Fruit fly (Drosophila melanogaster) whole organism, wandering third instar larva: ENCODE results near the gene Acp29AB.

Experiments used
- Mio ChIP-seq: sonication (Bioruptor generic); optimal IDR thresholded peaks from 2 replicates; lab custom pipeline; 2016; ENCODE audit warnings: missing biosample characterization, missing genetic modification characterization
- Rel ChIP-seq, 2 experiments: fragments of 200-800 bp; sonication (Bioruptor generic) in 1 of 2; optimal IDR thresholded peaks; 2 replicates in 1 of 2; 3 replicates in 1 of 2; lab custom pipeline; 2016 to 2019; ENCODE audit warnings: mild to moderate bottlenecking in 2 of 2, missing biosample characterization in 2 of 2, missing genetic modification characterization in 2 of 2, moderate library complexity in 1 of 2
- brk ChIP-seq: fragments of 200-800 bp; sonication (Bioruptor generic); optimal IDR thresholded peaks from 2 replicates; lab custom pipeline; 2016; ENCODE audit warnings: missing biosample characterization, mild to moderate bottlenecking, missing genetic modification characterization
- dl ChIP-seq, 2 experiments: fragments of 175-275, 200-275 bp in 1 of 2; fragments of 200-275 bp in 1 of 2; sonication (Bioruptor generic); optimal IDR thresholded peaks; lab custom pipeline; 2018; ENCODE audit warnings: mild to moderate bottlenecking in 2 of 2, missing biosample characterization in 2 of 2, missing genetic modification characterization in 2 of 2, moderate library complexity in 2 of 2; ENCODE audit not compliant: partially characterized antibody in 2 of 2, insufficient read depth in 1 of 2
- h ChIP-seq: fragments of 200-800 bp; sonication (Bioruptor generic); optimal IDR thresholded peaks from 3 replicates; lab custom pipeline; 2016; ENCODE audit warnings: missing biosample characterization, mild to moderate bottlenecking, missing genetic modification characterization

The Acp29AB gene

DNA sequence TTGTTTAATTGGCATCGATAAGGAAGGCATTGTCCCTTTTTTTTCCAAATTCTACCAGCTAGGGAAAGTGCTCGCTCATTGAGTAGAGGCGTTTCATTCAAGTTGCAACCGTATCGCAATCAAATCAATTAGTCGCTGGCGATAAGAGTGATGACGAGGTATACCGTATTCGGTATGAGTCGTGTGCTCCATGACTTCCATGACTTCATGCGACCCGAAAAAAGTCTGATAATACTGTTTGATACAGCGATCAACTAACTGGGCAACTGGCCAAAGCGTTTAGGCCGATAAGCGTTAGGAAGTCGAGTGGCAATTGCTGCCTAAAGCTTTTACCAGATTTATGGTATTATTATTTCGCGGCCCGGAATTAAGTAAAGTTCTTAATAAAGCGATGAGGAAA lies 48.5 kb downstream of the Acp29AB start:
- no peak for TF ChIP-seq Mio (GFP tag; lab: Kevin White, UChicago)
- TF ChIP-seq Rel (GFP tag; optimal IDR thresholded peaks at IDR 0.05; lab: Kevin White, UChicago): no peak
- peak; percentile 20 for TF ChIP-seq Rel (tag; optimal IDR thresholded peaks at IDR 0.05; lab: Kevin White, UChicago)
- TF ChIP-seq h (GFP tag; lab: Kevin White, UChicago): peak; percentile 63
- no peak for TF ChIP-seq brk
- no peak for TF ChIP-seq dl (GFP tag; optimal IDR thresholded peaks at IDR 0.05; lab: Kevin White, UChicago; ENCODE audit: insufficient read depth in 1 of 2, partially characterized antibody in 2 of 2)
